Fruit fly (Drosophila melanogaster) whole organism, embryonic: Measurements from ENCODE around the gene CG8568.

ENCODE experiments used
- Atf3 ChIP-seq: fragments of 200-800 bp; sonication (Bioruptor generic); optimal IDR thresholded peaks from 3 replicates; lab custom pipeline; 2016; ENCODE audit warnings: missing biosample characterization, missing genetic modification characterization
- Bdp1 ChIP-seq: fragments of 200-800 bp; sonication (Bioruptor generic); optimal IDR thresholded peaks from 3 replicates; lab custom pipeline; 2016; ENCODE audit warnings: missing biosample characterization, missing genetic modification characterization
- Bteb2 ChIP-seq: fragments of 200-800 bp; sonication (Bioruptor generic); optimal IDR thresholded peaks from 2 replicates; lab custom pipeline; 2016; ENCODE audit warnings: missing biosample characterization, missing genetic modification characterization
- CG11696 ChIP-seq: fragments of 200-800 bp; sonication (Bioruptor generic); IDR thresholded peaks from 2 replicates; pipeline ENCODE4 v1.3.6; 2022; ENCODE audit warnings: missing biosample characterization, missing genetic modification characterization
- CG13775 ChIP-seq: fragments of 200-800 bp; sonication (Bioruptor generic); optimal IDR thresholded peaks from 3 replicates; lab custom pipeline; 2017; ENCODE audit warnings: missing biosample characterization, mild to moderate bottlenecking, missing genetic modification characterization
- CG14050 ChIP-seq: fragments of 200-800 bp; sonication (Bioruptor generic); IDR thresholded peaks from 3 replicates; pipeline ENCODE4 v1.3.6; 2022; ENCODE audit warnings: missing biosample characterization, missing genetic modification characterization
- CG16815 ChIP-seq: fragments of 200-800 bp; sonication (Bioruptor generic); optimal IDR thresholded peaks from 3 replicates; lab custom pipeline; 2017; ENCODE audit warnings: missing biosample characterization, mild to moderate bottlenecking, missing genetic modification characterization
- CG16863 ChIP-seq: fragments of 200-800 bp; sonication (Bioruptor generic); optimal IDR thresholded peaks from 3 replicates; lab custom pipeline; 2016; ENCODE audit warnings: missing biosample characterization, missing genetic modification characterization
- CG17829 ChIP-seq: fragments of 200-800 bp; optimal IDR thresholded peaks from 2 replicates; lab custom pipeline; 2019; ENCODE audit warnings: missing biosample characterization, mild to moderate bottlenecking, missing genetic modification characterization, moderate library complexity
- CG2678 ChIP-seq: fragments of 200-800 bp; sonication (Bioruptor generic); optimal IDR thresholded peaks from 3 replicates; lab custom pipeline; 2019; ENCODE audit warnings: missing biosample characterization, mild to moderate bottlenecking, missing genetic modification characterization, moderate library complexity
- CG33213 ChIP-seq: fragments of 200-800 bp; sonication (Bioruptor generic); optimal IDR thresholded peaks from 3 replicates; lab custom pipeline; 2016; ENCODE audit warnings: missing biosample characterization, missing genetic modification characterization
- CG6683 ChIP-seq: fragments of 200-800 bp; sonication (Bioruptor generic); optimal IDR thresholded peaks from 2 replicates; lab custom pipeline; 2017; ENCODE audit warnings: missing biosample characterization, mild to moderate bottlenecking, missing genetic modification characterization, missing genetic modification reagents
- CG7372 ChIP-seq: fragments of 200-800 bp; sonication (Bioruptor generic); IDR thresholded peaks from 2 replicates; pipeline ENCODE4 v1.3.6; 2022; ENCODE audit warnings: missing biosample characterization, missing genetic modification characterization
- CG8388 ChIP-seq: fragments of 200-800 bp; sonication (Bioruptor generic); optimal IDR thresholded peaks from 2 replicates; lab custom pipeline; 2019; ENCODE audit warnings: missing biosample characterization, mild to moderate bottlenecking, missing genetic modification characterization, moderate library complexity
- Deaf1 ChIP-seq: fragments of 200-800 bp; optimal IDR thresholded peaks from 3 replicates; lab custom pipeline; 2019; ENCODE audit warnings: missing biosample characterization, mild to moderate bottlenecking, missing genetic modification characterization, moderate library complexity
- Dfd ChIP-seq, 2 experiments: fragments of >200 bp; optimal IDR thresholded peaks; 2 replicates each; lab custom pipeline; 2017; ENCODE audit warnings: missing biosample characterization in 2 of 2, missing genetic modification characterization in 2 of 2
- Drgx ChIP-seq: fragments of 200-800 bp; sonication (Bioruptor generic); IDR thresholded peaks from 2 replicates; pipeline ENCODE4 v1.3.6; 2022; ENCODE audit warnings: missing biosample characterization, missing genetic modification characterization
- Ets65A ChIP-seq: fragments of 200-800 bp; sonication (Bioruptor generic); peaks from one replicate; lab custom pipeline; 2016; ENCODE audit warnings: missing biosample characterization, missing genetic modification characterization
- Fer3 ChIP-seq: fragments of 200-800 bp; sonication (Bioruptor generic); optimal IDR thresholded peaks from 2 replicates; lab custom pipeline; 2018; ENCODE audit warnings: missing biosample characterization, mild to moderate bottlenecking, missing genetic modification characterization, moderate library complexity
- HLH54F ChIP-seq: fragments of 200-800 bp; sonication (Bioruptor generic); optimal IDR thresholded peaks from 3 replicates; lab custom pipeline; 2016; ENCODE audit warnings: missing biosample characterization, missing genetic modification characterization
- Hey ChIP-seq: fragments of 200-800 bp; sonication (Bioruptor generic); optimal IDR thresholded peaks from 3 replicates; lab custom pipeline; 2018; ENCODE audit warnings: missing biosample characterization, mild to moderate bottlenecking, missing genetic modification characterization
- HmgZ ChIP-seq: fragments of 200-800 bp; sonication (Bioruptor generic); optimal IDR thresholded peaks from 2 replicates; lab custom pipeline; 2018; ENCODE audit warnings: missing biosample characterization, mild to moderate bottlenecking, missing genetic modification characterization
- Lpt ChIP-seq: fragments of >200 bp; optimal IDR thresholded peaks from 2 replicates; lab custom pipeline; 2018; ENCODE audit warnings: missing biosample characterization, missing genetic modification characterization
- Med ChIP-seq: fragments of 200-800 bp; sonication (Bioruptor generic); peaks from one replicate; lab custom pipeline; 2016; ENCODE audit warnings: missing biosample characterization, missing genetic modification characterization, mild to moderate bottlenecking, inconsistent platforms, moderate library complexity
- Nf-YA ChIP-seq: fragments of 200-800 bp; sonication (Bioruptor generic); IDR thresholded peaks from 2 replicates; pipeline ENCODE4 v1.3.6; 2022; ENCODE audit warnings: missing biosample characterization, missing genetic modification characterization
- Optix ChIP-seq: fragments of 200-800 bp; sonication (Bioruptor generic); IDR thresholded peaks from 3 replicates; pipeline ENCODE4 v1.3.6; 2022; ENCODE audit warnings: missing biosample characterization, missing genetic modification characterization
- PHDP ChIP-seq: fragments of 200-800 bp; sonication (Bioruptor generic); optimal IDR thresholded peaks from 3 replicates; lab custom pipeline; 2018; ENCODE audit warnings: missing biosample characterization, mild to moderate bottlenecking, missing genetic modification characterization, moderate library complexity
- Pdp1 ChIP-seq, 2 experiments: fragments of 200-800 bp; sonication (Bioruptor generic); optimal IDR thresholded peaks; 3 replicates each; lab custom pipeline; 2016; ENCODE audit warnings: missing biosample characterization in 2 of 2, missing genetic modification characterization in 2 of 2, mild to moderate bottlenecking in 1 of 2, moderate library complexity in 1 of 2
- Trl ChIP-seq, 3 experiments: fragments of >200 bp in 2 of 3; fragments of 200-800 bp in 1 of 3; sonication (Bioruptor generic) in 1 of 3; optimal IDR thresholded peaks; 2 replicates in 1 of 3; 3 replicates in 2 of 3; lab custom pipeline; 2016 to 2017; ENCODE audit warnings: missing biosample characterization in 1 of 3, missing genetic modification characterization in 1 of 3
- disco-r ChIP-seq: fragments of 200-800 bp; sonication (Bioruptor generic); optimal IDR thresholded peaks from 2 replicates; lab custom pipeline; 2016; ENCODE audit warnings: missing biosample characterization, missing genetic modification characterization
- dm ChIP-seq: fragments of 200-800 bp; sonication (Bioruptor generic); optimal IDR thresholded peaks from 3 replicates; lab custom pipeline; 2016; ENCODE audit warnings: missing biosample characterization, missing genetic modification characterization
- emc ChIP-seq: fragments of 200-800 bp; sonication (Bioruptor generic); optimal IDR thresholded peaks from 2 replicates; lab custom pipeline; 2016; ENCODE audit warnings: missing biosample characterization, missing genetic modification characterization
- ems ChIP-seq: fragments of 200-800 bp; sonication (Bioruptor generic); optimal IDR thresholded peaks from 3 replicates; lab custom pipeline; 2016; ENCODE audit warnings: missing biosample characterization, missing genetic modification characterization
- gcm2 ChIP-seq: fragments of 200-800 bp; sonication (Bioruptor generic); optimal IDR thresholded peaks from 2 replicates; lab custom pipeline; 2016; ENCODE audit warnings: missing biosample characterization, missing genetic modification characterization
- h ChIP-seq: fragments of >200 bp; optimal IDR thresholded peaks from 2 replicates; lab custom pipeline; 2017
- nmo ChIP-seq: fragments of 200-800 bp; sonication (Bioruptor generic); optimal IDR thresholded peaks from 2 replicates; lab custom pipeline; 2018; ENCODE audit warnings: missing biosample characterization, mild to moderate bottlenecking, missing genetic modification characterization, moderate library complexity
- pan ChIP-seq, 4 experiments: fragments of >200 bp in 3 of 4; fragments of 200-800 bp in 1 of 4; sonication (Bioruptor generic) in 1 of 4; optimal IDR thresholded peaks in 3 of 4; IDR thresholded peaks in 1 of 4; 2 replicates each; pipeline versions ENCODE4 v1.3.6 to Lab custom; 2017 to 2022; ENCODE audit warnings: missing biosample characterization in 2 of 4, missing genetic modification characterization in 2 of 4, mixed read lengths in 1 of 4
- prd ChIP-seq, 3 experiments: fragments of >200 bp in 2 of 3; fragments of 200-800 bp in 1 of 3; sonication (Bioruptor generic) in 1 of 3; optimal IDR thresholded peaks in 2 of 3; IDR thresholded peaks in 1 of 3; 2 replicates in 2 of 3; 3 replicates in 1 of 3; pipeline versions ENCODE4 v1.3.6 to Lab custom; 2017 to 2022; ENCODE audit warnings: missing biosample characterization in 1 of 3, missing genetic modification characterization in 1 of 3
- pros ChIP-seq: fragments of 200-800 bp; sonication (Bioruptor generic); optimal IDR thresholded peaks from 3 replicates; lab custom pipeline; 2019; ENCODE audit warnings: missing biosample characterization, mild to moderate bottlenecking, missing genetic modification characterization, moderate library complexity
- pzg ChIP-seq: fragments of 200-800 bp; sonication (Bioruptor generic); optimal IDR thresholded peaks from 3 replicates; lab custom pipeline; 2018; ENCODE audit warnings: missing biosample characterization, mild to moderate bottlenecking, missing genetic modification characterization, moderate library complexity
- schlank ChIP-seq: fragments of 200-800 bp; sonication (Bioruptor generic); optimal IDR thresholded peaks from 2 replicates; lab custom pipeline; 2018; ENCODE audit warnings: missing biosample characterization, mild to moderate bottlenecking, missing genetic modification characterization
- sima ChIP-seq: fragments of 200-800 bp; sonication (Bioruptor generic); optimal IDR thresholded peaks from 2 replicates; lab custom pipeline; 2016; ENCODE audit warnings: missing biosample characterization, missing genetic modification characterization
- so ChIP-seq: fragments of 200-800 bp; sonication (Bioruptor generic); IDR thresholded peaks from 3 replicates; pipeline ENCODE4 v1.3.6; 2022; ENCODE audit warnings: missing biosample characterization, missing genetic modification characterization
- sug ChIP-seq: fragments of 200-800 bp; optimal IDR thresholded peaks from 2 replicates; lab custom pipeline; 2019; ENCODE audit warnings: missing biosample characterization, mild to moderate bottlenecking, missing genetic modification characterization, moderate library complexity
- trh ChIP-seq: fragments of 200-800 bp; sonication (Bioruptor generic); optimal IDR thresholded peaks from 2 replicates; lab custom pipeline; 2016; ENCODE audit warnings: missing biosample characterization, missing genetic modification characterization
- vfl ChIP-seq: fragments of 200-800 bp; sonication (Bioruptor generic); optimal IDR thresholded peaks from 2 replicates; lab custom pipeline; 2016; ENCODE audit warnings: missing biosample characterization, missing genetic modification characterization
- yki ChIP-seq: fragments of >200 bp; optimal IDR thresholded peaks from 3 replicates; lab custom pipeline; 2018

Gene CG8568

dm6 chrX:17443880-17444279 is 8.5 kb downstream of the CG8568 start, which contains the start of the genes CG12994 and CG46464:
Gene CG12994 (minus strand): TSS chrX:17443994.
Gene CG46464 (minus strand): TSS chrX:17443994.
- TF ChIP-seq Deaf1 (peak; percentile 90), Ets65A (peak; percentile 8), HLH54F (GFP tag; lab: Kevin White, UChicago) (no peak), CG7372 (GFP tag; lab: Robert Waterston, UW) (peak; percentile 43)
- TF ChIP-seq, all 482 proteins: peak for 3

- TF ChIP-seq Atf3 (GFP tag; lab: Kevin White, UChicago) (no peak), Fer3 (tag; lab: Kevin White, UChicago) (no peak), Optix (0 out of 3 replicates have a peak, but pooled peaks have one; percentile 28), prd (optimal IDR thresholded peaks at IDR 0.05; lab: Kevin White, UChicago) (no peak), prd (GFP tag; IDR thresholded peaks at IDR 0.05; lab: Robert Waterston, UW) (peak; percentile 28; the same call in 1 of the 3 replicates), h (lab: Kevin White, UChicago) (no peak), Drgx (peak; percentile 21; the same call in 1 of the 2 replicates), Med (GFP tag; lab: Kevin White, UChicago) (peak; percentile 37)
Observed at dm6 chrX:17424383-17424782, 28.0 kb downstream of the CG8568 start.

dm6 chrX:17423310-17423945 is 28.9 kb downstream of the CG8568 start, which contains the start of gene ENGase:
Gene ENGase (plus strand): TSS chrX:17423591.
- TF ChIP-seq CG16815 (GFP tag; lab: Kevin White, UChicago) (no peak), PHDP (tag; lab: Kevin White, UChicago) (no peak), CG33213 (GFP tag; lab: Kevin White, UChicago) (no peak), so (GFP tag; lab: Robert Waterston, UW) (no peak), pros (GFP tag; lab: Kevin White, UChicago) (peak; percentile 62), sima (no peak), Nf-YA (GFP tag; lab: Robert Waterston, UW) (no peak), CG14050 (GFP tag; lab: Robert Waterston, UW) (no peak), CG8388 (GFP tag; lab: Kevin White, UChicago) (no peak), pzg (peak; percentile 23), ems (no peak), HmgZ (tag; lab: Kevin White, UChicago) (no peak), disco-r (GFP tag; lab: Kevin White, UChicago) (no peak), emc (no peak), schlank (tag; lab: Kevin White, UChicago) (no peak), Bdp1 (GFP tag; lab: Kevin White, UChicago) (no peak), gcm2 (GFP tag; lab: Kevin White, UChicago) (no peak), CG13775 (no peak), dm (peak; percentile 12), Lpt (GFP tag; lab: Kevin White, UChicago) (no peak), Hey (tag; lab: Kevin White, UChicago) (no peak), trh (GFP tag; lab: Kevin White, UChicago) (no peak), CG2678 (tag; lab: Kevin White, UChicago) (no peak), nmo (peak; percentile 41), pan (optimal IDR thresholded peaks at IDR 0.05; lab: Kevin White, UChicago) (no peak), pan (GFP tag; optimal IDR thresholded peaks at IDR 0.05 in 1 of 2, IDR thresholded peaks at IDR 0.05 in 1 of 2) (no peak), vfl (GFP tag; lab: Kevin White, UChicago) (no peak), CG6683 (GFP tag; lab: Kevin White, UChicago) (no peak), CG16863 (GFP tag; lab: Kevin White, UChicago) (no peak), yki (lab: Kevin White, UChicago) (no peak), Trl (optimal IDR thresholded peaks at IDR 0.05; lab: Kevin White, UChicago) (no peak), Trl (GFP tag; optimal IDR thresholded peaks at IDR 0.05; lab: Kevin White, UChicago) (no peak), CG11696 (GFP tag; lab: Robert Waterston, UW) (no peak), CG17829 (tag; lab: Kevin White, UChicago) (no peak), Dfd (GFP tag; optimal IDR thresholded peaks at IDR 0.05; lab: Kevin White, UChicago) (no peak), Bteb2 (GFP tag; lab: Kevin White, UChicago) (no peak), sug (no peak), Pdp1 (GFP tag; optimal IDR thresholded peaks at IDR 0.05; lab: Kevin White, UChicago) (no peak)
